Fruit fly (Drosophila melanogaster) whole organism, embryonic: ENCODE results near the gene ND-SGDH.

Experiments
- B-H1 ChIP-seq: fragments of 200-800 bp; sonication (Bioruptor generic); IDR thresholded peaks from 3 replicates; pipeline ENCODE4 v1.3.6; 2022; ENCODE audit warnings: missing biosample characterization, missing genetic modification characterization
- B-H2 ChIP-seq: fragments of 200-800 bp; sonication (Bioruptor generic); optimal IDR thresholded peaks from 2 replicates; lab custom pipeline; 2018; ENCODE audit warnings: missing biosample characterization, mild to moderate bottlenecking, missing genetic modification characterization
- CG10209 ChIP-seq: fragments of 200-800 bp; sonication (Bioruptor generic); optimal IDR thresholded peaks from 3 replicates; lab custom pipeline; 2017; ENCODE audit warnings: missing biosample characterization, mild to moderate bottlenecking, missing genetic modification characterization, missing genetic modification reagents
- CG11247 ChIP-seq: fragments of 200-800 bp; sonication (Bioruptor generic); IDR thresholded peaks from 2 replicates; pipeline ENCODE4 v1.3.6; 2022; ENCODE audit warnings: missing biosample characterization, missing genetic modification characterization
- CG11398 ChIP-seq: fragments of 200-800 bp; sonication (Bioruptor generic); optimal IDR thresholded peaks from 2 replicates; lab custom pipeline; 2016; ENCODE audit warnings: missing biosample characterization, missing genetic modification characterization
- CG12769 ChIP-seq: fragments of 200-800 bp; sonication (Bioruptor generic); optimal IDR thresholded peaks from 2 replicates; lab custom pipeline; 2019; ENCODE audit warnings: missing biosample characterization, mild to moderate bottlenecking, missing genetic modification characterization, moderate library complexity
- CG13424 ChIP-seq: fragments of 200-800 bp; sonication (Bioruptor generic); optimal IDR thresholded peaks from 2 replicates; lab custom pipeline; 2019; ENCODE audit warnings: missing biosample characterization, mild to moderate bottlenecking, missing genetic modification characterization, moderate library complexity
- CG1647 ChIP-seq: fragments of 200-800 bp; sonication (Bioruptor generic); optimal IDR thresholded peaks from 3 replicates; lab custom pipeline; 2016; ENCODE audit warnings: missing biosample characterization, missing genetic modification characterization
- CG1832 ChIP-seq: fragments of 200-800 bp; sonication (Bioruptor generic); optimal IDR thresholded peaks from 2 replicates; lab custom pipeline; 2017; ENCODE audit warnings: missing biosample characterization, mild to moderate bottlenecking, missing genetic modification characterization, inconsistent platforms
- CG2199 ChIP-seq: fragments of 200-800 bp; sonication (Bioruptor generic); IDR thresholded peaks from 3 replicates; pipeline ENCODE4 v1.3.6; 2022; ENCODE audit warnings: missing biosample characterization, missing genetic modification characterization
- CG30403 ChIP-seq: fragments of 200-800 bp; sonication (Bioruptor generic); optimal IDR thresholded peaks from 3 replicates; lab custom pipeline; 2016; ENCODE audit warnings: missing biosample characterization, missing genetic modification characterization
- CG32532 ChIP-seq: fragments of 200-800 bp; sonication (Bioruptor generic); IDR thresholded peaks from 2 replicates; pipeline ENCODE4 v1.3.6; 2022; ENCODE audit warnings: missing biosample characterization, missing genetic modification characterization
- CG32767 ChIP-seq: fragments of 200-800 bp; sonication (Bioruptor generic); IDR thresholded peaks from 2 replicates; pipeline ENCODE4 v1.3.6; 2022; ENCODE audit warnings: missing biosample characterization, missing genetic modification characterization
- CG3281 ChIP-seq: fragments of 200-800 bp; sonication (Bioruptor generic); optimal IDR thresholded peaks from 3 replicates; lab custom pipeline; 2017; ENCODE audit warnings: missing biosample characterization, mild to moderate bottlenecking, missing genetic modification characterization
- CG4360 ChIP-seq: fragments of 200-800 bp; sonication (Bioruptor generic); IDR thresholded peaks from 2 replicates; pipeline ENCODE4 v1.3.6; 2022; ENCODE audit warnings: missing biosample characterization, missing genetic modification characterization
- CG4730 ChIP-seq: fragments of 200-800 bp; sonication (Bioruptor generic); IDR thresholded peaks from 2 replicates; pipeline ENCODE4 v1.3.6; 2022; ENCODE audit warnings: missing biosample characterization, missing genetic modification characterization
- CG5180 ChIP-seq: fragments of 200-800 bp; sonication (Bioruptor generic); optimal IDR thresholded peaks from 3 replicates; lab custom pipeline; 2017; ENCODE audit warnings: missing biosample characterization, missing genetic modification characterization, mild to moderate bottlenecking, moderate library complexity, missing genetic modification reagents
- CG6765 ChIP-seq: fragments of 200-800 bp; sonication (Bioruptor generic); optimal IDR thresholded peaks from 3 replicates; lab custom pipeline; 2017; ENCODE audit warnings: missing biosample characterization, mild to moderate bottlenecking, missing genetic modification characterization
- CG7271 ChIP-seq: fragments of 200-800 bp; sonication (Bioruptor generic); optimal IDR thresholded peaks from 2 replicates; lab custom pipeline; 2018; ENCODE audit warnings: missing biosample characterization, mild to moderate bottlenecking, missing genetic modification characterization, moderate library complexity
- CG8290 ChIP-seq, 3 experiments: fragments of 200-800 bp; sonication (Bioruptor generic); optimal IDR thresholded peaks; 2 replicates each; lab custom pipeline; 2016 to 2019; ENCODE audit warnings: missing biosample characterization in 3 of 3, missing genetic modification characterization in 3 of 3, mild to moderate bottlenecking in 2 of 3, moderate library complexity in 1 of 3
- CG9817 ChIP-seq: fragments of 200-800 bp; sonication (Bioruptor generic); optimal IDR thresholded peaks from 2 replicates; lab custom pipeline; 2018; ENCODE audit warnings: missing biosample characterization, mild to moderate bottlenecking, missing genetic modification characterization, moderate library complexity
- Dp ChIP-seq: fragments of 200-800 bp; sonication (Bioruptor generic); optimal IDR thresholded peaks from 2 replicates; lab custom pipeline; 2018; ENCODE audit warnings: missing biosample characterization, mild to moderate bottlenecking, missing genetic modification characterization, moderate library complexity
- Fer2 ChIP-seq: fragments of 200-800 bp; sonication (Bioruptor generic); optimal IDR thresholded peaks from 2 replicates; lab custom pipeline; 2018; ENCODE audit warnings: missing biosample characterization, mild to moderate bottlenecking, missing genetic modification characterization, moderate library complexity
- HLH4C ChIP-seq: fragments of 200-800 bp; sonication (Bioruptor generic); IDR thresholded peaks from 3 replicates; pipeline ENCODE4 v1.3.6; 2022; ENCODE audit warnings: missing biosample characterization, missing genetic modification characterization; ENCODE audit not compliant: partially characterized antibody
- Hand ChIP-seq: fragments of 200-800 bp; sonication (Bioruptor generic); optimal IDR thresholded peaks from 2 replicates; lab custom pipeline; 2017; ENCODE audit warnings: mild to moderate bottlenecking, missing biosample characterization, missing genetic modification reagents, missing genetic modification characterization
- Hr3 ChIP-seq: fragments of 200-800 bp; sonication (Bioruptor generic); optimal IDR thresholded peaks from 3 replicates; lab custom pipeline; 2016; ENCODE audit warnings: missing biosample characterization, missing genetic modification characterization
- Lhr ChIP-seq: fragments of 200-800 bp; sonication (Bioruptor generic); optimal IDR thresholded peaks from 3 replicates; lab custom pipeline; 2017; ENCODE audit warnings: mild to moderate bottlenecking, missing biosample characterization, missing genetic modification reagents, missing genetic modification characterization
- MBD-R2 ChIP-seq: fragments of 200-800 bp; sonication (Bioruptor generic); IDR thresholded peaks from 2 replicates; pipeline ENCODE4 v1.3.6; 2022; ENCODE audit warnings: missing biosample characterization, missing genetic modification characterization
- NC2α ChIP-seq: fragments of 200-800 bp; sonication (Bioruptor generic); optimal IDR thresholded peaks from 2 replicates; lab custom pipeline; 2016; ENCODE audit warnings: missing biosample characterization, missing genetic modification characterization
- NK7.1 ChIP-seq: fragments of 200-800 bp; sonication (Bioruptor generic); optimal IDR thresholded peaks from 3 replicates; lab custom pipeline; 2016; ENCODE audit warnings: missing biosample characterization, missing genetic modification characterization
- NfI ChIP-seq: fragments of 200-800 bp; sonication (Bioruptor generic); optimal IDR thresholded peaks from 3 replicates; lab custom pipeline; 2018; ENCODE audit warnings: missing biosample characterization, mild to moderate bottlenecking, missing genetic modification characterization, moderate library complexity
- Opbp ChIP-seq: fragments of 200-800 bp; sonication (Bioruptor generic); IDR thresholded peaks from 3 replicates; pipeline ENCODE4 v1.3.6; 2022; ENCODE audit warnings: missing biosample characterization, missing genetic modification characterization; ENCODE audit not compliant: partially characterized antibody
- PHDP ChIP-seq: fragments of 200-800 bp; sonication (Bioruptor generic); optimal IDR thresholded peaks from 3 replicates; lab custom pipeline; 2018; ENCODE audit warnings: missing biosample characterization, mild to moderate bottlenecking, missing genetic modification characterization, moderate library complexity
- amos ChIP-seq: fragments of 200-800 bp; sonication (Bioruptor generic); IDR thresholded peaks from 2 replicates; pipeline ENCODE4 v1.3.6; 2022; ENCODE audit warnings: missing biosample characterization, missing genetic modification characterization; ENCODE audit not compliant: partially characterized antibody
- btn ChIP-seq: fragments of 200-800 bp; sonication (Bioruptor generic); optimal IDR thresholded peaks from 2 replicates; lab custom pipeline; 2016; ENCODE audit warnings: missing biosample characterization, missing genetic modification characterization
- corto ChIP-seq: fragments of 200-800 bp; sonication (Bioruptor generic); optimal IDR thresholded peaks from 2 replicates; lab custom pipeline; 2016; ENCODE audit warnings: missing biosample characterization, mild to moderate bottlenecking, missing genetic modification characterization, moderate library complexity
- ems ChIP-seq: fragments of 200-800 bp; sonication (Bioruptor generic); optimal IDR thresholded peaks from 3 replicates; lab custom pipeline; 2016; ENCODE audit warnings: missing biosample characterization, missing genetic modification characterization
- fd3F ChIP-seq: fragments of 200-800 bp; sonication (Bioruptor generic); optimal IDR thresholded peaks from 2 replicates; lab custom pipeline; 2018; ENCODE audit warnings: missing biosample characterization, mild to moderate bottlenecking, missing genetic modification characterization, moderate library complexity
- ftz-f1 ChIP-seq: fragments of 200-800 bp; sonication (Bioruptor generic); optimal IDR thresholded peaks from 2 replicates; lab custom pipeline; 2016; ENCODE audit warnings: missing biosample characterization, missing genetic modification characterization
- grn ChIP-seq: fragments of 200-800 bp; sonication (Bioruptor generic); optimal IDR thresholded peaks from 3 replicates; lab custom pipeline; 2017; ENCODE audit warnings: missing biosample characterization, missing genetic modification characterization
- ham ChIP-seq: fragments of 200-800 bp; sonication (Bioruptor generic); IDR thresholded peaks from 2 replicates; pipeline ENCODE4 v1.3.6; 2022; ENCODE audit warnings: missing biosample characterization, missing genetic modification characterization
- jing ChIP-seq: fragments of 200-800 bp; sonication (Bioruptor generic); optimal IDR thresholded peaks from 2 replicates; lab custom pipeline; 2018; ENCODE audit warnings: missing biosample characterization, mild to moderate bottlenecking, missing genetic modification characterization
- lola ChIP-seq, 3 experiments: fragments of >200 bp in 2 of 3; fragments of 200-800 bp in 1 of 3; sonication (Bioruptor generic) in 1 of 3; optimal IDR thresholded peaks; 2 replicates each; lab custom pipeline; 2017 to 2019; ENCODE audit warnings: missing biosample characterization in 3 of 3, missing genetic modification characterization in 3 of 3, mild to moderate bottlenecking in 1 of 3, moderate library complexity in 1 of 3
- p53 ChIP-seq: fragments of 200-800 bp; sonication (Bioruptor generic); optimal IDR thresholded peaks from 2 replicates; lab custom pipeline; 2016; ENCODE audit warnings: missing biosample characterization, missing genetic modification characterization
- repo ChIP-seq: fragments of 200-800 bp; sonication (Bioruptor generic); optimal IDR thresholded peaks from 2 replicates; lab custom pipeline; 2016; ENCODE audit warnings: missing biosample characterization, missing genetic modification characterization
- row ChIP-seq: fragments of 200-800 bp; sonication (Bioruptor generic); IDR thresholded peaks from 3 replicates; pipeline ENCODE4 v1.3.6; 2022; ENCODE audit warnings: missing biosample characterization, missing genetic modification characterization
- seq ChIP-seq: fragments of 200-800 bp; sonication (Bioruptor generic); IDR thresholded peaks from 2 replicates; pipeline ENCODE4 v1.3.6; 2022; ENCODE audit warnings: missing biosample characterization, missing genetic modification characterization
- sisA ChIP-seq: fragments of 200-800 bp; sonication (Bioruptor generic); IDR thresholded peaks from 2 replicates; pipeline ENCODE4 v1.3.6; 2022; ENCODE audit warnings: missing biosample characterization, missing genetic modification characterization
- sug ChIP-seq: fragments of 200-800 bp; optimal IDR thresholded peaks from 2 replicates; lab custom pipeline; 2019; ENCODE audit warnings: missing biosample characterization, mild to moderate bottlenecking, missing genetic modification characterization, moderate library complexity
- tgo ChIP-seq: fragments of 200-800 bp; sonication (Bioruptor generic); IDR thresholded peaks from 3 replicates; pipeline ENCODE4 v1.3.6; 2022; ENCODE audit warnings: missing biosample characterization, missing genetic modification characterization
- unc-4 ChIP-seq: fragments of 200-800 bp; sonication (Bioruptor generic); IDR thresholded peaks from 2 replicates; pipeline ENCODE4 v1.3.6; 2022; ENCODE audit warnings: missing biosample characterization, missing genetic modification characterization; ENCODE audit not compliant: partially characterized antibody

The ND-SGDH gene

DNA sequence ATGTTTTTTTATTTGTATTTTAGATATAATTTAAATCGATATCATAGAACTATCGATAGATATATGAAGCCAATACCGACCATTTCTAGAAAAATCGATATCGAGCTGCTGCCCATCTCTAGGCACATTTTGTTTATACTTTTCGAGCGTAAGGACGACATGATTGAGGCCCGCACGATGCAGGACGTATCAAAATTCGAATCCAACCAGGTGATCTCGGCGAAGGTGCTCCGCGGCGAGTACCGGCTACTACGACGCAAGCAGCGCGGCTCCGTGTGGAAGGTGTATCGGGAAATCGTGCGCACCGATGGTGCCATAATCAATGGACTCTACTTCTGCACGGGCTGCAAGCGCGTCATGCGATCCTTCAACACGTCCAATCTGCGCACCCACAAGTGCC, 20.2 kb downstream of the ND-SGDH start, which contains the start of gene ssp (continued):
- TF ChIP-seq CG13424 (tag; lab: Kevin White, UChicago), result no peak
- TF ChIP-seq unc-4, result peak; percentile 89
- no peak for TF ChIP-seq Fer2 (tag; lab: Kevin White, UChicago)
- TF ChIP-seq CG11247 (GFP tag; lab: Robert Waterston, UW), result no peak
- TF ChIP-seq HLH4C, result peak; percentile 78
- TF ChIP-seq CG4360 (GFP tag; lab: Robert Waterston, UW), result 0 out of 2 replicates have a peak, but pooled peaks have one; percentile 14
- no peak for TF ChIP-seq ham (GFP tag; lab: Robert Waterston, UW)
- no peak for TF ChIP-seq repo (GFP tag; lab: Kevin White, UChicago)
- TF ChIP-seq B-H1 (GFP tag; lab: Robert Waterston, UW), result no peak
- no peak for TF ChIP-seq CG6765 (GFP tag; lab: Kevin White, UChicago)
- TF ChIP-seq amos (GFP tag; lab: Robert Waterston, UW), result peak; percentile 79
- TF ChIP-seq CG5180 (GFP tag; lab: Kevin White, UChicago), result no peak
- no peak for TF ChIP-seq lola (GFP tag; optimal IDR thresholded peaks at IDR 0.05; lab: Kevin White, UChicago)
- TF ChIP-seq btn (GFP tag; lab: Kevin White, UChicago), result no peak
- TF ChIP-seq CG30403 (GFP tag; lab: Kevin White, UChicago), result no peak
- TF ChIP-seq Dp, result peak; percentile 47
- TF ChIP-seq NC2α, result no peak
- no peak for TF ChIP-seq CG10209 (GFP tag; lab: Kevin White, UChicago)
- TF ChIP-seq fd3F (GFP tag; lab: Kevin White, UChicago), result no peak
- no peak for TF ChIP-seq CG12769 (tag; lab: Kevin White, UChicago)
- TF ChIP-seq PHDP (tag; lab: Kevin White, UChicago), result no peak
- TF ChIP-seq ems, result no peak
- TF ChIP-seq CG1647 (GFP tag; lab: Kevin White, UChicago), result no peak
- TF ChIP-seq MBD-R2 (GFP tag; lab: Robert Waterston, UW), result peak; percentile 75
- no peak for TF ChIP-seq CG1832
- no peak for TF ChIP-seq CG32767 (GFP tag; lab: Robert Waterston, UW)
- TF ChIP-seq NK7.1 (GFP tag; lab: Kevin White, UChicago), result no peak
- TF ChIP-seq CG7271 (tag; lab: Kevin White, UChicago), result peak; percentile 36
- no peak for TF ChIP-seq p53 (GFP tag; lab: Kevin White, UChicago)
- no peak for TF ChIP-seq corto (GFP tag; lab: Kevin White, UChicago)
- TF ChIP-seq CG32532 (GFP tag; lab: Robert Waterston, UW), result no peak
- TF ChIP-seq row (GFP tag; lab: Robert Waterston, UW), result peak; percentile 41; the same call in 2 of the 3 replicates
- no peak for TF ChIP-seq CG4730 (GFP tag; lab: Robert Waterston, UW)
- TF ChIP-seq CG8290 (GFP tag; optimal IDR thresholded peaks at IDR 0.05; lab: Kevin White, UChicago), result no peak
- no peak for TF ChIP-seq CG8290 (tag; optimal IDR thresholded peaks at IDR 0.05; lab: Kevin White, UChicago)
- no peak for TF ChIP-seq CG11398 (GFP tag; lab: Kevin White, UChicago)
- no peak for TF ChIP-seq Hand (GFP tag; lab: Kevin White, UChicago)
- TF ChIP-seq CG9817 (tag; lab: Kevin White, UChicago), result no peak
- no peak for TF ChIP-seq sisA (GFP tag; lab: Robert Waterston, UW)
- no peak for TF ChIP-seq Lhr (GFP tag; lab: Kevin White, UChicago)
- no peak for TF ChIP-seq CG3281 (GFP tag; lab: Kevin White, UChicago)
- TF ChIP-seq ftz-f1, result no peak
- no peak for TF ChIP-seq Hr3 (GFP tag; lab: Kevin White, UChicago)
- TF ChIP-seq CG2199, result no peak
- TF ChIP-seq tgo (GFP tag; lab: Robert Waterston, UW), result no peak
- no peak for TF ChIP-seq sug (tag; lab: Kevin White, UChicago)
- no peak for TF ChIP-seq seq (GFP tag; lab: Robert Waterston, UW)
- TF ChIP-seq jing, result no peak
- TF ChIP-seq Opbp, result peak; percentile 86
- TF ChIP-seq NfI (GFP tag; lab: Kevin White, UChicago), result no peak
- TF ChIP-seq grn (GFP tag; lab: Kevin White, UChicago), result no peak
- TF ChIP-seq B-H2 (GFP tag; lab: Kevin White, UChicago), result no peak
